Fruit fly (Drosophila melanogaster) whole organism, embryonic: Measurements from ENCODE around the gene asl.
A peak's percentile ranks its signal among the peaks of the same experiment; 100 is the strongest.

Source experiments
- Abd-B ChIP-seq: fragments of 200-800 bp; sonication (Bioruptor generic); optimal IDR thresholded peaks from 2 replicates; lab custom pipeline; 2018; ENCODE audit warnings: missing biosample characterization, mild to moderate bottlenecking, missing genetic modification characterization, moderate library complexity
- CG10209 ChIP-seq: fragments of 200-800 bp; sonication (Bioruptor generic); optimal IDR thresholded peaks from 3 replicates; lab custom pipeline; 2017; ENCODE audit warnings: missing biosample characterization, mild to moderate bottlenecking, missing genetic modification characterization, missing genetic modification reagents
- CG10366 ChIP-seq: fragments of 200-800 bp; sonication (Bioruptor generic); IDR thresholded peaks from 2 replicates; pipeline ENCODE4 v1.3.6; 2022; ENCODE audit warnings: missing biosample characterization, missing genetic modification characterization
- CG10543 ChIP-seq: fragments of 200-800 bp; sonication (Bioruptor generic); optimal IDR thresholded peaks from 3 replicates; lab custom pipeline; 2017; ENCODE audit warnings: missing biosample characterization, mild to moderate bottlenecking, missing genetic modification characterization, moderate library complexity
- CG10565 ChIP-seq: fragments of 200-800 bp; sonication (Bioruptor generic); optimal IDR thresholded peaks from 3 replicates; lab custom pipeline; 2016; ENCODE audit warnings: missing biosample characterization, mild to moderate bottlenecking, missing genetic modification characterization
- CG10959 ChIP-seq: fragments of 200-800 bp; sonication (Bioruptor generic); IDR thresholded peaks from 2 replicates; pipeline ENCODE4 v1.3.6; 2022; ENCODE audit warnings: missing biosample characterization, missing genetic modification characterization
- CG11695 ChIP-seq: fragments of 200-800 bp; sonication (Bioruptor generic); IDR thresholded peaks from 3 replicates; pipeline ENCODE4 v1.3.6; 2022; ENCODE audit warnings: missing biosample characterization, missing genetic modification characterization
- CG13296 ChIP-seq: fragments of 200-800 bp; sonication (Bioruptor generic); optimal IDR thresholded peaks from 3 replicates; lab custom pipeline; 2018; ENCODE audit warnings: missing biosample characterization, mild to moderate bottlenecking, missing genetic modification characterization
- CG15011 ChIP-seq: fragments of 200-800 bp; sonication (Bioruptor generic); optimal IDR thresholded peaks from 3 replicates; lab custom pipeline; 2018; ENCODE audit warnings: missing biosample characterization, mild to moderate bottlenecking, missing genetic modification characterization
- CG15269 ChIP-seq: fragments of 200-800 bp; sonication (Bioruptor generic); optimal IDR thresholded peaks from 2 replicates; lab custom pipeline; 2018; ENCODE audit warnings: missing biosample characterization, mild to moderate bottlenecking, missing genetic modification characterization, moderate library complexity
- CG15479 ChIP-seq: fragments of 200-800 bp; sonication (Bioruptor generic); optimal IDR thresholded peaks from 3 replicates; lab custom pipeline; 2019; ENCODE audit warnings: missing biosample characterization, mild to moderate bottlenecking, missing genetic modification characterization, moderate library complexity
- CG17829 ChIP-seq: fragments of 200-800 bp; optimal IDR thresholded peaks from 2 replicates; lab custom pipeline; 2019; ENCODE audit warnings: missing biosample characterization, mild to moderate bottlenecking, missing genetic modification characterization, moderate library complexity
- CG18262 ChIP-seq: fragments of 200-800 bp; optimal IDR thresholded peaks from 3 replicates; lab custom pipeline; 2019; ENCODE audit warnings: missing biosample characterization, mild to moderate bottlenecking, missing genetic modification characterization, moderate library complexity
- CG2129 ChIP-seq: fragments of 200-800 bp; sonication (Bioruptor generic); IDR thresholded peaks from 2 replicates; pipeline ENCODE4 v1.3.6; 2022; ENCODE audit warnings: missing biosample characterization, missing genetic modification characterization; ENCODE audit not compliant: partially characterized antibody
- CG3407 ChIP-seq: fragments of 200-800 bp; sonication (Bioruptor generic); optimal IDR thresholded peaks from 2 replicates; lab custom pipeline; 2018; ENCODE audit warnings: missing biosample characterization, mild to moderate bottlenecking, missing genetic modification characterization
- CG34422 ChIP-seq: fragments of 200-800 bp; sonication (Bioruptor generic); IDR thresholded peaks from 3 replicates; pipeline ENCODE4 v1.3.6; 2022; ENCODE audit warnings: missing biosample characterization, missing genetic modification characterization
- CG4854 ChIP-seq: fragments of 200-800 bp; sonication (Bioruptor generic); optimal IDR thresholded peaks from 2 replicates; lab custom pipeline; 2016; ENCODE audit warnings: missing biosample characterization, missing genetic modification characterization, inconsistent platforms
- CG6683 ChIP-seq: fragments of 200-800 bp; sonication (Bioruptor generic); optimal IDR thresholded peaks from 2 replicates; lab custom pipeline; 2017; ENCODE audit warnings: missing biosample characterization, mild to moderate bottlenecking, missing genetic modification characterization, missing genetic modification reagents
- CkIIα-i1 ChIP-seq: fragments of 200-800 bp; sonication (Bioruptor generic); IDR thresholded peaks from 2 replicates; pipeline ENCODE4 v1.3.6; 2022; ENCODE audit warnings: missing biosample characterization, missing genetic modification characterization
- CoRest ChIP-seq: fragments of 200-800 bp; sonication (Bioruptor generic); optimal IDR thresholded peaks from 3 replicates; lab custom pipeline; 2018; ENCODE audit warnings: missing biosample characterization, mild to moderate bottlenecking, missing genetic modification characterization, moderate library complexity
- Dip3 ChIP-seq: fragments of 200-800 bp; sonication (Bioruptor generic); optimal IDR thresholded peaks from 3 replicates; lab custom pipeline; 2016; ENCODE audit warnings: missing biosample characterization, missing genetic modification characterization
- Dll ChIP-seq: fragments of 200-800 bp; sonication (Bioruptor generic); IDR thresholded peaks from 4 replicates; pipeline ENCODE4 v1.3.6; 2022; ENCODE audit warnings: missing biosample characterization, missing genetic modification characterization; ENCODE audit not compliant: partially characterized antibody
- ERR ChIP-seq: fragments of 200-800 bp; sonication (Bioruptor generic); optimal IDR thresholded peaks from 2 replicates; lab custom pipeline; 2016; ENCODE audit warnings: missing biosample characterization, missing genetic modification characterization
- Hr78 ChIP-seq, 2 experiments: fragments of 200-800 bp in 1 of 2; fragments of >200 bp in 1 of 2; sonication (Bioruptor generic) in 1 of 2; optimal IDR thresholded peaks; 2 replicates each; lab custom pipeline; 2017 to 2019; ENCODE audit warnings: missing biosample characterization in 2 of 2, missing genetic modification characterization in 2 of 2, mild to moderate bottlenecking in 1 of 2, moderate library complexity in 1 of 2
- NfI ChIP-seq: fragments of 200-800 bp; sonication (Bioruptor generic); optimal IDR thresholded peaks from 3 replicates; lab custom pipeline; 2018; ENCODE audit warnings: missing biosample characterization, mild to moderate bottlenecking, missing genetic modification characterization, moderate library complexity
- Ptx1 ChIP-seq: fragments of 200-800 bp; sonication (Bioruptor generic); IDR thresholded peaks from 2 replicates; pipeline ENCODE4 v1.3.6; 2022; ENCODE audit warnings: missing biosample characterization, missing genetic modification characterization
- ara ChIP-seq: fragments of 200-800 bp; sonication (Bioruptor generic); IDR thresholded peaks from 2 replicates; pipeline ENCODE4 v1.3.6; 2022; ENCODE audit warnings: missing biosample characterization, missing genetic modification characterization
- bcd ChIP-seq: fragments of 200-800 bp; sonication (Bioruptor generic); optimal IDR thresholded peaks from 2 replicates; lab custom pipeline; 2017; ENCODE audit warnings: missing biosample characterization, mild to moderate bottlenecking, missing genetic modification characterization
- br ChIP-seq: fragments of >200 bp; optimal IDR thresholded peaks from 2 replicates; lab custom pipeline; 2017
- corto ChIP-seq: fragments of 200-800 bp; sonication (Bioruptor generic); optimal IDR thresholded peaks from 2 replicates; lab custom pipeline; 2016; ENCODE audit warnings: missing biosample characterization, mild to moderate bottlenecking, missing genetic modification characterization, moderate library complexity
- dati ChIP-seq: fragments of 200-800 bp; sonication (Bioruptor generic); IDR thresholded peaks from 2 replicates; pipeline ENCODE4 v1.3.6; 2022; ENCODE audit warnings: missing biosample characterization, missing genetic modification characterization
- dmrt99B ChIP-seq: fragments of 200-800 bp; sonication (Bioruptor generic); optimal IDR thresholded peaks from 2 replicates; lab custom pipeline; 2018; ENCODE audit warnings: missing biosample characterization, mild to moderate bottlenecking, missing genetic modification characterization, moderate library complexity
- fru ChIP-seq: fragments of >200 bp; optimal IDR thresholded peaks from 2 replicates; lab custom pipeline; 2017
- gce ChIP-seq: fragments of 200-800 bp; sonication (Bioruptor generic); IDR thresholded peaks from 3 replicates; pipeline ENCODE4 v1.3.6; 2022; ENCODE audit warnings: missing biosample characterization, missing genetic modification characterization
- gro ChIP-seq: fragments of 200-800 bp; sonication (Bioruptor generic); optimal IDR thresholded peaks from 2 replicates; lab custom pipeline; 2016; ENCODE audit warnings: missing biosample characterization, missing genetic modification characterization
- gsb-n ChIP-seq: fragments of 200-800 bp; sonication (Bioruptor generic); optimal IDR thresholded peaks from 3 replicates; lab custom pipeline; 2018; ENCODE audit warnings: missing biosample characterization, mild to moderate bottlenecking, missing genetic modification characterization
- inv ChIP-seq: fragments of 200-800 bp; sonication (Bioruptor generic); IDR thresholded peaks from 2 replicates; pipeline ENCODE4 v1.3.6; 2022; ENCODE audit warnings: missing biosample characterization, missing genetic modification characterization; ENCODE audit not compliant: partially characterized antibody
- klu ChIP-seq: fragments of 200-800 bp; sonication (Bioruptor generic); IDR thresholded peaks from 2 replicates; pipeline ENCODE4 v1.3.6; 2022; ENCODE audit warnings: missing biosample characterization, missing genetic modification characterization
- nom ChIP-seq: fragments of 200-800 bp; sonication (Bioruptor generic); optimal IDR thresholded peaks from 2 replicates; lab custom pipeline; 2017; ENCODE audit warnings: missing biosample characterization, missing genetic modification characterization, mild to moderate bottlenecking, moderate library complexity, missing genetic modification reagents
- oc ChIP-seq: fragments of 200-800 bp; sonication (Bioruptor generic); optimal IDR thresholded peaks from 2 replicates; lab custom pipeline; 2018; ENCODE audit warnings: missing biosample characterization, mild to moderate bottlenecking, missing genetic modification characterization, moderate library complexity
- odd ChIP-seq: fragments of 200-800 bp; sonication (Bioruptor generic); optimal IDR thresholded peaks from 2 replicates; lab custom pipeline; 2017; ENCODE audit warnings: missing biosample characterization, mild to moderate bottlenecking, missing genetic modification characterization
- org-1 ChIP-seq: fragments of 200-800 bp; sonication (Bioruptor generic); optimal IDR thresholded peaks from 2 replicates; lab custom pipeline; 2017; ENCODE audit warnings: missing biosample characterization, missing genetic modification characterization
- p53 ChIP-seq: fragments of 200-800 bp; sonication (Bioruptor generic); optimal IDR thresholded peaks from 2 replicates; lab custom pipeline; 2016; ENCODE audit warnings: missing biosample characterization, missing genetic modification characterization
- sr ChIP-seq: fragments of 200-800 bp; sonication (Bioruptor generic); IDR thresholded peaks from 3 replicates; pipeline ENCODE4 v1.3.6; 2022; ENCODE audit warnings: missing biosample characterization, missing genetic modification characterization
- tgo ChIP-seq: fragments of 200-800 bp; sonication (Bioruptor generic); IDR thresholded peaks from 3 replicates; pipeline ENCODE4 v1.3.6; 2022; ENCODE audit warnings: missing biosample characterization, missing genetic modification characterization
- tna ChIP-seq: fragments of 200-800 bp; sonication (Bioruptor generic); IDR thresholded peaks from 2 replicates; pipeline ENCODE4 v1.3.6; 2022; ENCODE audit warnings: missing biosample characterization, missing genetic modification characterization; ENCODE audit not compliant: partially characterized antibody
- toy ChIP-seq: fragments of 200-800 bp; sonication (Bioruptor generic); IDR thresholded peaks from 2 replicates; pipeline ENCODE4 v1.3.6; 2022; ENCODE audit warnings: missing biosample characterization, missing genetic modification characterization
- trh ChIP-seq: fragments of 200-800 bp; sonication (Bioruptor generic); optimal IDR thresholded peaks from 2 replicates; lab custom pipeline; 2016; ENCODE audit warnings: missing biosample characterization, missing genetic modification characterization
- ttk ChIP-seq: fragments of 200-800 bp; sonication (Bioruptor generic); IDR thresholded peaks from 2 replicates; pipeline ENCODE4 v2.1.2; 2022; ENCODE audit warnings: missing biosample characterization, missing genetic modification characterization
- vfl ChIP-seq: fragments of 200-800 bp; sonication (Bioruptor generic); optimal IDR thresholded peaks from 2 replicates; lab custom pipeline; 2016; ENCODE audit warnings: missing biosample characterization, missing genetic modification characterization
- yki ChIP-seq: fragments of >200 bp; optimal IDR thresholded peaks from 3 replicates; lab custom pipeline; 2018

The asl gene

dm6 chr3R:5600361-5601043 is 5.8 kb downstream of the asl start (continued):
- TF ChIP-seq nom (GFP tag; lab: Kevin White, UChicago) (peak; percentile 75), ttk (GFP tag; lab: Robert Waterston, UW) (no peak), odd (GFP tag; lab: Kevin White, UChicago) (peak; percentile 21), CG13296 (GFP tag; lab: Kevin White, UChicago) (peak; percentile 33), CG17829 (tag; lab: Kevin White, UChicago) (peak; percentile 63), toy (no peak), br (lab: Kevin White, UChicago) (no peak), Dip3 (GFP tag; lab: Kevin White, UChicago) (no peak), CG10959 (GFP tag; lab: Robert Waterston, UW) (no peak), gsb-n (tag; lab: Kevin White, UChicago) (no peak), CG6683 (GFP tag; lab: Kevin White, UChicago) (peak; percentile 14), CkIIα-i1 (GFP tag; lab: Robert Waterston, UW) (no peak), CG10565 (no peak), CG10209 (GFP tag; lab: Kevin White, UChicago) (no peak), fru (lab: Kevin White, UChicago) (no peak), CG2129 (GFP tag; lab: Robert Waterston, UW) (no peak), tgo (GFP tag; lab: Robert Waterston, UW) (no peak), dmrt99B (tag; lab: Kevin White, UChicago) (no peak), oc (tag; lab: Kevin White, UChicago) (no peak), gce (no peak), CG15479 (GFP tag; lab: Kevin White, UChicago) (peak; percentile 7), Dll (GFP tag; lab: Robert Waterston, UW) (no peak), CoRest (tag; lab: Kevin White, UChicago) (no peak), CG4854 (no peak), p53 (GFP tag; lab: Kevin White, UChicago) (no peak), sr (no peak), CG10366 (no peak), tna (GFP tag; lab: Robert Waterston, UW) (no peak), CG11695 (GFP tag; lab: Robert Waterston, UW) (no peak), yki (lab: Kevin White, UChicago) (no peak), Ptx1 (GFP tag; lab: Robert Waterston, UW) (no peak), dati (GFP tag; lab: Robert Waterston, UW) (no peak), CG18262 (tag; lab: Kevin White, UChicago) (no peak), vfl (GFP tag; lab: Kevin White, UChicago) (no peak), CG3407 (GFP tag; lab: Kevin White, UChicago) (no peak), gro (GFP tag; lab: Kevin White, UChicago) (peak; percentile 49), NfI (GFP tag; lab: Kevin White, UChicago) (peak; percentile 13), Abd-B (no peak), bcd (GFP tag; lab: Kevin White, UChicago) (no peak), ERR (no peak), corto (peak; percentile 55), org-1 (no peak), Hr78 (GFP tag; optimal IDR thresholded peaks at IDR 0.05; lab: Kevin White, UChicago) (peak in 1 of 2 experiments; percentile 52), CG10543 (GFP tag; lab: Kevin White, UChicago) (peak; percentile 96), CG15011 (no peak), CG15269 (no peak), ara (no peak), trh (no peak), inv (GFP tag; lab: Robert Waterston, UW) (no peak), klu (GFP tag; lab: Robert Waterston, UW) (no peak), CG34422 (GFP tag; lab: Robert Waterston, UW) (no peak)
